Worm (Caenorhabditis elegans) whole organism, L4 larva: ENCODE results near the gene tsp-4.

Source experiments
- Y105C5A.15 ChIP-seq: fragments of 200-800 bp; sonication (Bioruptor generic); IDR thresholded peaks from 2 replicates; pipeline ENCODE4 v1.3.6; 2022; ENCODE audit warnings: missing genetic modification characterization, missing compliant biosample characterization
- fos-1 ChIP-seq: fragments of 150-350 bp; optimal IDR thresholded peaks from 2 replicates; lab custom pipeline; 2014; ENCODE audit warnings: missing biosample characterization, missing genetic modification characterization
- nhr-237 ChIP-seq: sonication (generic microtip); optimal IDR thresholded peaks from 2 replicates; lab custom pipeline; 2017; ENCODE audit warnings: missing biosample characterization, missing genetic modification characterization

DNA sequence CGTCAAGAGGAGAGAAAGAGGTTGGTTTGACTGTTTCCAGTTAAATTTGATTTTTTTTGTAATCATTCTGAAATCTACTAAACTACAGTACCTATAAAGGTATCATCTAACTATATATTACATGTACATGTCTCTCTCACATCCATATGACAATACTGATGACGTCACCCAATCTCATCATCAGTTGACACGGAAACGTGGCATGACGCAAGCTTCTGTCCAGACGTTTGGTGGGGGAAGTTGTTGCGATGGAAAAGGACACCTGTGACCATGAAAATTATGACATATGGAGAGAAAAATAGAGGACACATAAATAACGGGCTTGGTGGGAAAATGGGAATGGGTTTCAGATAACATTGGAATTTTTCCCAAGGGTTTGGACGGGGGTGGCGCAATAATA, 29.0 kb upstream of the tsp-4 start:
- TF ChIP-seq nhr-237 (tag; lab: Kevin White, UChicago): no peak
- TF ChIP-seq Y105C5A.15 (GFP tag; lab: Robert Waterston, UW): no peak
- TF ChIP-seq fos-1: no peak
